Fruit fly (Drosophila melanogaster): ENCODE measurements around the gene Orc2.

Orc2 gene

dm6 chr3R:13923626-13924025 lies 41.1 kb upstream of the Orc2 start:
- TF ChIP-seq CG9948 (tag; optimal IDR thresholded peaks at IDR 0.05), result no peak

DNA sequence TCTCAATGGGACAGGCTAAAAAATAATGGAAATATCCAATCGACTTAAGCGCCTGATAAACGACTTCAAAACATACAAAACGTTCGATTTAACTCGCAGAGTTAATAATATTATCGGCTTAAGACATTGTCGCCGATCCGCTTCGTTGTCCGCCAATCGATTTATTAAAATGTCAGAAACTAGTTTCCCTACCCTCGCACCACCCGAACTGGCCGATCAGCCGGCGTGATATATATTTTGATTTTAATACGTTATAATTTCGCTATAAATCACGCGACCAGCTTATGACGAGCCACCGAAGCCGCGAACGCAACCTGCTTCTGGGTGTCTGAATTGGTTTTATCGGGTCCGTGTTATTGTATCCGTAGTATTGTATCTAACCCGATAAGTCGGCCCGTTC lies 37.1 kb upstream of the Orc2 start:
- TF ChIP-seq CG34367 (tag; optimal IDR thresholded peaks at IDR 0.05), result no peak
- no peak for TF ChIP-seq CG15710 (tag; optimal IDR thresholded peaks at IDR 0.05)
- TF ChIP-seq CG8159 (tag; optimal IDR thresholded peaks at IDR 0.05), result no peak
- TF ChIP-seq gl (tag; optimal IDR thresholded peaks at IDR 0.05), result no peak
- no peak for TF ChIP-seq CG12605 (GFP tag; IDR thresholded peaks at IDR 0.05)
- TF ChIP-seq D1 (tag; optimal IDR thresholded peaks at IDR 0.05), result no peak
- no peak for TF ChIP-seq Snoo (tag; optimal IDR thresholded peaks at IDR 0.05)
- TF ChIP-seq CG14655 (GFP tag; optimal IDR thresholded peaks at IDR 0.05), result no peak
- no peak for TF ChIP-seq CG32121 (GFP tag; IDR thresholded peaks at IDR 0.05)
- TF ChIP-seq CG17806 (tag; optimal IDR thresholded peaks at IDR 0.05), result no peak

dm6 chr3R:13930252-13930651 lies 34.4 kb upstream of the Orc2 start:
- no peak for TF ChIP-seq EcR (GFP tag; optimal IDR thresholded peaks at IDR 0.05)
- no peak for TF ChIP-seq gl (tag; optimal IDR thresholded peaks at IDR 0.05)
- no peak for TF ChIP-seq Snoo (tag; optimal IDR thresholded peaks at IDR 0.05)
- no peak for TF ChIP-seq rn (GFP tag; IDR thresholded peaks at IDR 0.05)
- no peak for TF ChIP-seq CG13204 (GFP tag; optimal IDR thresholded peaks at IDR 0.05)
- no peak for TF ChIP-seq CG14655 (GFP tag; optimal IDR thresholded peaks at IDR 0.05)
- TF ChIP-seq CG8301 (tag; optimal IDR thresholded peaks at IDR 0.05), result no peak

dm6 chr3R:13931813-13932212 lies 32.9 kb upstream of the Orc2 start:
- TF ChIP-seq CG17806 (tag; optimal IDR thresholded peaks at IDR 0.05) (no peak), CG14655 (GFP tag; optimal IDR thresholded peaks at IDR 0.05) (peak; percentile 0), CG9948 (tag; optimal IDR thresholded peaks at IDR 0.05) (peak; percentile 52), CG8159 (tag; optimal IDR thresholded peaks at IDR 0.05) (peak; percentile 30), EcR (GFP tag; optimal IDR thresholded peaks at IDR 0.05) (no peak), CG15710 (tag; optimal IDR thresholded peaks at IDR 0.05) (peak; percentile 28)

- TF ChIP-seq fd96Ca (GFP tag; IDR thresholded peaks at IDR 0.05) (no peak), Pif1B (GFP tag; optimal IDR thresholded peaks at IDR 0.05) (no peak), Snoo (tag; optimal IDR thresholded peaks at IDR 0.05) (no peak), CG32121 (GFP tag; IDR thresholded peaks at IDR 0.05) (no peak), Pif1A (GFP tag; optimal IDR thresholded peaks at IDR 0.05) (no peak), CG4496 (GFP tag; IDR thresholded peaks at IDR 0.05) (no peak), EcR (GFP tag; optimal IDR thresholded peaks at IDR 0.05) (no peak), rn (GFP tag; IDR thresholded peaks at IDR 0.05) (no peak), CG10348 (GFP tag; IDR thresholded peaks at IDR 0.05) (no peak), CG8301 (tag; optimal IDR thresholded peaks at IDR 0.05) (no peak), CG15710 (tag; optimal IDR thresholded peaks at IDR 0.05) (no peak), gl (tag; optimal IDR thresholded peaks at IDR 0.05) (no peak)
Observed at dm6 chr3R:13933966-13934365, 30.7 kb upstream of the Orc2 start.

DNA sequence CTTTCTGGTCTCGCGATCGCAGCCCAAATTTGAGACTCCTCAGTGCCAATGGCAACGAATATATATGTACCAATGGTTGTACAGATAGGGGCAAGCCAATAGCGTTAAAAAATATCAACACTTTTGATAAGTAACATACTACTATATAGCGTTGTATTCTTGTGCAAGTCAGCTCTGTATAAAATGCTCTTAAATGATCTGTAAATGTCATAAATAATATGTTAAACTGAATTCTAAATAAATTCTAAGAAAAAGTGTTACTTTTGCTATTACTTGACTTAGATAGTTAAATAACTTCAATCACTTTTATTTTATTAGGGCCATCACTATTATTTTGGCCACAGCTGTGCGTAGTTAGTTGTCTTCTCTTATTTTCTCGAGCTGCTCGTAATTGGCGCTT lies 30.1 kb upstream of the Orc2 start:
- no peak for TF ChIP-seq D1 (tag; optimal IDR thresholded peaks at IDR 0.05)
- TF ChIP-seq CG9948 (tag; optimal IDR thresholded peaks at IDR 0.05), result peak; percentile 65
- TF ChIP-seq Pif1A (GFP tag; optimal IDR thresholded peaks at IDR 0.05), result peak; percentile 54
- peak; percentile 12 for TF ChIP-seq CG8301 (tag; optimal IDR thresholded peaks at IDR 0.05)
- TF ChIP-seq gl (tag; optimal IDR thresholded peaks at IDR 0.05), result no peak
- TF ChIP-seq CG12605 (GFP tag; IDR thresholded peaks at IDR 0.05), result no peak
- no peak for TF ChIP-seq CG13204 (GFP tag; optimal IDR thresholded peaks at IDR 0.05)
- peak; percentile 50 for TF ChIP-seq CG8159 (tag; optimal IDR thresholded peaks at IDR 0.05)
- TF ChIP-seq CG14655 (GFP tag; optimal IDR thresholded peaks at IDR 0.05), result peak; percentile 19
- peak; percentile 46 for TF ChIP-seq CG34367 (tag; optimal IDR thresholded peaks at IDR 0.05)
- no peak for TF ChIP-seq CG32121 (GFP tag; IDR thresholded peaks at IDR 0.05)
- TF ChIP-seq Snoo (tag; optimal IDR thresholded peaks at IDR 0.05), result peak; percentile 30
- TF ChIP-seq CG15710 (tag; optimal IDR thresholded peaks at IDR 0.05), result peak; percentile 72
- peak; percentile 11 for TF ChIP-seq CG17806 (tag; optimal IDR thresholded peaks at IDR 0.05)
- TF ChIP-seq rn (GFP tag; IDR thresholded peaks at IDR 0.05), result no peak
- TF ChIP-seq Ets98B (GFP tag; IDR thresholded peaks at IDR 0.05), result no peak
- TF ChIP-seq Pif1B (GFP tag; optimal IDR thresholded peaks at IDR 0.05), result peak; percentile 36
- no peak for TF ChIP-seq EcR (GFP tag; optimal IDR thresholded peaks at IDR 0.05)
- TF ChIP-seq CG10348 (GFP tag; IDR thresholded peaks at IDR 0.05), result no peak
- no peak for TF ChIP-seq fd96Ca (GFP tag; IDR thresholded peaks at IDR 0.05)
- no peak for TF ChIP-seq CG4496 (GFP tag; IDR thresholded peaks at IDR 0.05)

- TF ChIP-seq fd96Ca (GFP tag; IDR thresholded peaks at IDR 0.05), result no peak
- TF ChIP-seq CG14655 (GFP tag; optimal IDR thresholded peaks at IDR 0.05), result no peak
- TF ChIP-seq CG9948 (tag; optimal IDR thresholded peaks at IDR 0.05), result no peak
- no peak for TF ChIP-seq D1 (tag; optimal IDR thresholded peaks at IDR 0.05)
- no peak for TF ChIP-seq CG13204 (GFP tag; optimal IDR thresholded peaks at IDR 0.05)
- no peak for TF ChIP-seq CG12605 (GFP tag; IDR thresholded peaks at IDR 0.05)
- no peak for TF ChIP-seq gl (tag; optimal IDR thresholded peaks at IDR 0.05)
- TF ChIP-seq CG10348 (GFP tag; IDR thresholded peaks at IDR 0.05), result no peak
- no peak for TF ChIP-seq CG17806 (tag; optimal IDR thresholded peaks at IDR 0.05)
Observed at dm6 chr3R:13936309-13936708, 28.4 kb upstream of the Orc2 start.

Data from whole organism, pupa.